Worm (Caenorhabditis elegans) whole organism, L4 larva: Measurements from ENCODE around the gene col-91.

Experiments used
- Y105C5A.15 ChIP-seq: fragments of 200-800 bp; sonication (Bioruptor generic); IDR thresholded peaks from 2 replicates; pipeline ENCODE4 v1.3.6; 2022; ENCODE audit warnings: missing genetic modification characterization, missing compliant biosample characterization
- ZK546.5 ChIP-seq, 2 experiments: sonication (generic microtip); optimal IDR thresholded peaks; 2 replicates each; lab custom pipeline; 2017; ENCODE audit warnings: missing biosample characterization in 2 of 2, missing genetic modification characterization in 2 of 2
- ama-1 ChIP-seq: fragments of 150-350 bp; optimal IDR thresholded peaks from 2 replicates; lab custom pipeline; 2014; ENCODE audit warnings: inconsistent platforms, mixed read lengths
- gei-8 ChIP-seq: fragments of 200-800 bp; sonication (Bioruptor generic); optimal IDR thresholded peaks from 2 replicates; lab custom pipeline; 2018; ENCODE audit warnings: mild to moderate bottlenecking, missing genetic modification characterization, missing compliant biosample characterization
- jun-1 ChIP-seq: fragments of 150-350 bp; optimal IDR thresholded peaks from 2 replicates; lab custom pipeline; 2014; ENCODE audit warnings: missing biosample characterization, missing genetic modification reagents, missing genetic modification characterization
- mep-1 ChIP-seq: fragments of 150-350 bp; sonication (generic microtip); optimal IDR thresholded peaks from 3 replicates; lab custom pipeline; 2014; ENCODE audit warnings: missing biosample characterization, missing genetic modification characterization
- nhr-10 ChIP-seq: fragments of 150-350 bp; optimal IDR thresholded peaks from 2 replicates; lab custom pipeline; 2014; ENCODE audit warnings: missing biosample characterization, missing genetic modification characterization
- pqm-1 ChIP-seq: sonication (generic microtip); optimal IDR thresholded peaks from 2 replicates; lab custom pipeline; 2017; ENCODE audit warnings: missing biosample characterization, missing genetic modification characterization

DNA sequence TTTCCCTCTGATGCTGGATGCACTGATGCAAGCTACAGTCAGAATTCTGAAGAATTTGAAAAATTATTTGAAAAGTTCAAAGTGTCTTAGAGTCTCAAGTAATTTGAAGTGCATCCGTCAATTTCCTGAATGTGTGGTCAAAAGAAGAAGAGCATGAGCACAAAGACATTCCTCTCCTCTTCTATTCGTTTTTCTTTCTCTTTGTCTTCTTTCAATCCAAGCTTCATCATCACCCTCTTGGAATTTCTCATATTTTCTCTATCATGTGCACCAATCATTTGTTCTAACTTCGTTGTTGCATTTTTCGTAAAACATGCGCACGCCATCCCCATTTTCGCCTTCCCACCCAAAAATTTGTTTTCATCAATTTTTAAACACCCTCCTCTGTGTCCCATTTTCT is 22.5 kb upstream of the col-91 start:
- no peak for TF ChIP-seq mep-1 (tag; lab: Kevin White, UChicago)
- TF ChIP-seq nhr-10 (tag; lab: Kevin White, UChicago): no peak
- TF ChIP-seq pqm-1: no peak
- no peak for TF ChIP-seq gei-8 (GFP tag; lab: Kevin White, UChicago)
- no peak for TF ChIP-seq Y105C5A.15 (GFP tag; lab: Robert Waterston, UW)
- TF ChIP-seq ama-1: no peak
- TF ChIP-seq jun-1 (tag; lab: Kevin White, UChicago): no peak
- no peak for TF ChIP-seq ZK546.5 (tag; optimal IDR thresholded peaks at IDR 0.05; lab: Kevin White, UChicago)
